Fruit fly (Drosophila melanogaster) whole organism, embryonic: Measurements from ENCODE around the gene CG1824.

Experiments
- ATbp ChIP-seq: fragments of 200-800 bp; sonication (Bioruptor generic); optimal IDR thresholded peaks from 2 replicates; lab custom pipeline; 2017; ENCODE audit warnings: missing biosample characterization, mild to moderate bottlenecking, missing genetic modification characterization, missing genetic modification reagents
- B-H2 ChIP-seq: fragments of 200-800 bp; sonication (Bioruptor generic); optimal IDR thresholded peaks from 2 replicates; lab custom pipeline; 2018; ENCODE audit warnings: missing biosample characterization, mild to moderate bottlenecking, missing genetic modification characterization
- CG11085 ChIP-seq: fragments of 200-800 bp; sonication (Bioruptor generic); IDR thresholded peaks from 2 replicates; pipeline ENCODE4 v1.3.6; 2022; ENCODE audit warnings: missing biosample characterization, missing genetic modification characterization
- CG11456 ChIP-seq: fragments of 200-800 bp; sonication (Bioruptor generic); IDR thresholded peaks from 3 replicates; pipeline ENCODE4 v1.3.6; 2022; ENCODE audit warnings: missing biosample characterization, missing genetic modification characterization
- CG13287 ChIP-seq: fragments of 200-800 bp; sonication (Bioruptor generic); IDR thresholded peaks from 2 replicates; pipeline ENCODE4 v1.3.6; 2022; ENCODE audit warnings: missing biosample characterization, missing genetic modification characterization; ENCODE audit not compliant: partially characterized antibody
- CG2678 ChIP-seq: fragments of 200-800 bp; sonication (Bioruptor generic); optimal IDR thresholded peaks from 3 replicates; lab custom pipeline; 2019; ENCODE audit warnings: missing biosample characterization, mild to moderate bottlenecking, missing genetic modification characterization, moderate library complexity
- CG33557 ChIP-seq: fragments of 200-800 bp; sonication (Bioruptor generic); optimal IDR thresholded peaks from 2 replicates; lab custom pipeline; 2019; ENCODE audit warnings: missing biosample characterization, mild to moderate bottlenecking, missing genetic modification characterization, moderate library complexity
- CG3847 ChIP-seq: fragments of 200-800 bp; sonication (Bioruptor generic); IDR thresholded peaks from 2 replicates; pipeline ENCODE4 v1.3.6; 2022; ENCODE audit warnings: missing biosample characterization, missing genetic modification characterization
- CG8924 ChIP-seq: fragments of 200-800 bp; optimal IDR thresholded peaks from 3 replicates; lab custom pipeline; 2019; ENCODE audit warnings: missing biosample characterization, mild to moderate bottlenecking, missing genetic modification characterization, moderate library complexity
- CG9797 ChIP-seq: fragments of 200-800 bp; sonication (Bioruptor generic); optimal IDR thresholded peaks from 3 replicates; lab custom pipeline; 2018; ENCODE audit warnings: missing biosample characterization, mild to moderate bottlenecking, missing genetic modification characterization
- CoRest ChIP-seq: fragments of 200-800 bp; sonication (Bioruptor generic); optimal IDR thresholded peaks from 3 replicates; lab custom pipeline; 2018; ENCODE audit warnings: missing biosample characterization, mild to moderate bottlenecking, missing genetic modification characterization, moderate library complexity
- D19A ChIP-seq: fragments of 200-800 bp; optimal IDR thresholded peaks from 3 replicates; lab custom pipeline; 2019; ENCODE audit warnings: missing biosample characterization, mild to moderate bottlenecking, missing genetic modification characterization, moderate library complexity
- Dref ChIP-seq: fragments of 200-800 bp; sonication (Bioruptor generic); IDR thresholded peaks from 2 replicates; pipeline ENCODE4 v1.3.6; 2022; ENCODE audit warnings: missing biosample characterization, missing genetic modification characterization
- Ets65A ChIP-seq: fragments of 200-800 bp; sonication (Bioruptor generic); peaks from one replicate; lab custom pipeline; 2016; ENCODE audit warnings: missing biosample characterization, missing genetic modification characterization
- Fer3 ChIP-seq: fragments of 200-800 bp; sonication (Bioruptor generic); optimal IDR thresholded peaks from 2 replicates; lab custom pipeline; 2018; ENCODE audit warnings: missing biosample characterization, mild to moderate bottlenecking, missing genetic modification characterization, moderate library complexity
- HmgD ChIP-seq: fragments of 200-800 bp; sonication (Bioruptor generic); optimal IDR thresholded peaks from 3 replicates; lab custom pipeline; 2016; ENCODE audit warnings: missing biosample characterization, missing genetic modification characterization
- Hr51 ChIP-seq, 2 experiments: fragments of 200-800 bp; sonication (Bioruptor generic); optimal IDR thresholded peaks; 2 replicates in 1 of 2; 3 replicates in 1 of 2; lab custom pipeline; 2016 to 2018; ENCODE audit warnings: missing biosample characterization in 2 of 2, missing genetic modification characterization in 2 of 2, mild to moderate bottlenecking in 1 of 2, moderate library complexity in 1 of 2
- MTF-1 ChIP-seq: fragments of 200-800 bp; sonication (Bioruptor generic); optimal IDR thresholded peaks from 2 replicates; lab custom pipeline; 2018; ENCODE audit warnings: missing biosample characterization, mild to moderate bottlenecking, missing genetic modification characterization, borderline replicate concordance
- Mad ChIP-seq: fragments of 200-800 bp; sonication (Bioruptor generic); optimal IDR thresholded peaks from 2 replicates; lab custom pipeline; 2016; ENCODE audit warnings: missing biosample characterization, missing genetic modification characterization
- Meics ChIP-seq: fragments of 200-800 bp; sonication (Bioruptor generic); optimal IDR thresholded peaks from 2 replicates; lab custom pipeline; 2017; ENCODE audit warnings: missing biosample characterization, mild to moderate bottlenecking, missing genetic modification characterization
- Nf-YC ChIP-seq: fragments of 200-800 bp; optimal IDR thresholded peaks from 3 replicates; lab custom pipeline; 2019; ENCODE audit warnings: missing biosample characterization, mild to moderate bottlenecking, missing genetic modification characterization, moderate library complexity
- Optix ChIP-seq: fragments of 200-800 bp; sonication (Bioruptor generic); IDR thresholded peaks from 3 replicates; pipeline ENCODE4 v1.3.6; 2022; ENCODE audit warnings: missing biosample characterization, missing genetic modification characterization
- PHDP ChIP-seq: fragments of 200-800 bp; sonication (Bioruptor generic); optimal IDR thresholded peaks from 3 replicates; lab custom pipeline; 2018; ENCODE audit warnings: missing biosample characterization, mild to moderate bottlenecking, missing genetic modification characterization, moderate library complexity
- Sin3A ChIP-seq: fragments of >200 bp; optimal IDR thresholded peaks from 2 replicates; lab custom pipeline; 2018
- Trl ChIP-seq, 3 experiments: fragments of >200 bp in 2 of 3; fragments of 200-800 bp in 1 of 3; sonication (Bioruptor generic) in 1 of 3; optimal IDR thresholded peaks; 2 replicates in 1 of 3; 3 replicates in 2 of 3; lab custom pipeline; 2016 to 2017; ENCODE audit warnings: missing biosample characterization in 1 of 3, missing genetic modification characterization in 1 of 3
- al ChIP-seq: fragments of 200-800 bp; sonication (Bioruptor generic); IDR thresholded peaks from 2 replicates; pipeline ENCODE4 v1.3.6; 2022; ENCODE audit warnings: missing biosample characterization, missing genetic modification characterization
- ase ChIP-seq: fragments of 200-800 bp; sonication (Bioruptor generic); IDR thresholded peaks from 3 replicates; pipeline ENCODE4 v1.3.6; 2022; ENCODE audit warnings: missing biosample characterization, missing genetic modification characterization
- ato ChIP-seq: fragments of 200-800 bp; sonication (Bioruptor generic); IDR thresholded peaks from 2 replicates; pipeline ENCODE4 v1.3.6; 2022; ENCODE audit warnings: missing biosample characterization, missing genetic modification characterization; ENCODE audit not compliant: partially characterized antibody
- bowl ChIP-seq: fragments of 200-800 bp; sonication (Bioruptor generic); IDR thresholded peaks from 2 replicates; pipeline ENCODE4 v1.3.6; 2022; ENCODE audit warnings: missing biosample characterization, missing genetic modification characterization
- bsh ChIP-seq, 2 experiments: fragments of 200-800 bp; sonication (Bioruptor generic); optimal IDR thresholded peaks; 2 replicates each; lab custom pipeline; 2017 to 2018; ENCODE audit warnings: mild to moderate bottlenecking in 2 of 2, missing biosample characterization in 2 of 2, missing genetic modification characterization in 2 of 2, moderate library complexity in 1 of 2
- fru ChIP-seq: fragments of >200 bp; optimal IDR thresholded peaks from 2 replicates; lab custom pipeline; 2017
- gcm ChIP-seq: fragments of 200-800 bp; sonication (Bioruptor generic); optimal IDR thresholded peaks from 2 replicates; lab custom pipeline; 2019; ENCODE audit warnings: missing biosample characterization, mild to moderate bottlenecking, missing genetic modification characterization, moderate library complexity
- gem ChIP-seq: fragments of 200-800 bp; sonication (Bioruptor generic); optimal IDR thresholded peaks from 2 replicates; lab custom pipeline; 2019; ENCODE audit warnings: missing biosample characterization, mild to moderate bottlenecking, missing genetic modification characterization, moderate library complexity
- ham ChIP-seq: fragments of 200-800 bp; sonication (Bioruptor generic); IDR thresholded peaks from 2 replicates; pipeline ENCODE4 v1.3.6; 2022; ENCODE audit warnings: missing biosample characterization, missing genetic modification characterization
- insv ChIP-seq, 2 experiments: fragments of 200-800 bp; sonication (Bioruptor generic); optimal IDR thresholded peaks; 3 replicates each; lab custom pipeline; 2016 to 2018; ENCODE audit warnings: missing biosample characterization in 2 of 2, missing genetic modification characterization in 2 of 2
- lilli ChIP-seq: fragments of 200-800 bp; sonication (Bioruptor generic); optimal IDR thresholded peaks from 3 replicates; lab custom pipeline; 2016; ENCODE audit warnings: missing biosample characterization, missing genetic modification characterization
- luna ChIP-seq: fragments of 200-800 bp; sonication (Bioruptor generic); optimal IDR thresholded peaks from 2 replicates; lab custom pipeline; 2016; ENCODE audit warnings: missing biosample characterization, missing genetic modification characterization
- mam ChIP-seq: fragments of 200-800 bp; sonication (Bioruptor generic); optimal IDR thresholded peaks from 3 replicates; lab custom pipeline; 2016; ENCODE audit warnings: missing biosample characterization, missing genetic modification characterization
- phol ChIP-seq: fragments of 200-800 bp; sonication (Bioruptor generic); optimal IDR thresholded peaks from 3 replicates; lab custom pipeline; 2018; ENCODE audit warnings: missing biosample characterization, mild to moderate bottlenecking, missing genetic modification characterization, moderate library complexity
- row ChIP-seq: fragments of 200-800 bp; sonication (Bioruptor generic); IDR thresholded peaks from 3 replicates; pipeline ENCODE4 v1.3.6; 2022; ENCODE audit warnings: missing biosample characterization, missing genetic modification characterization
- sc ChIP-seq, 3 experiments: fragments of >200 bp in 2 of 3; fragments of 200-800 bp in 1 of 3; sonication (Bioruptor generic) in 1 of 3; optimal IDR thresholded peaks; 2 replicates in 2 of 3; 3 replicates in 1 of 3; lab custom pipeline; 2017; ENCODE audit warnings: mild to moderate bottlenecking in 1 of 3, missing biosample characterization in 1 of 3, missing genetic modification characterization in 1 of 3, missing genetic modification reagents in 1 of 3
- scrt ChIP-seq: fragments of 200-800 bp; sonication (Bioruptor generic); optimal IDR thresholded peaks from 2 replicates; lab custom pipeline; 2018; ENCODE audit warnings: missing biosample characterization, mild to moderate bottlenecking, missing genetic modification characterization, moderate library complexity
- sima ChIP-seq: fragments of 200-800 bp; sonication (Bioruptor generic); optimal IDR thresholded peaks from 2 replicates; lab custom pipeline; 2016; ENCODE audit warnings: missing biosample characterization, missing genetic modification characterization
- sob ChIP-seq: fragments of 200-800 bp; sonication (Bioruptor generic); IDR thresholded peaks from 2 replicates; pipeline ENCODE4 v1.3.6; 2022; ENCODE audit warnings: missing biosample characterization, missing genetic modification characterization
- tna ChIP-seq: fragments of 200-800 bp; sonication (Bioruptor generic); IDR thresholded peaks from 2 replicates; pipeline ENCODE4 v1.3.6; 2022; ENCODE audit warnings: missing biosample characterization, missing genetic modification characterization; ENCODE audit not compliant: partially characterized antibody
- tup ChIP-seq: fragments of 200-800 bp; sonication (Bioruptor generic); optimal IDR thresholded peaks from 2 replicates; lab custom pipeline; 2016; ENCODE audit warnings: missing biosample characterization, mild to moderate bottlenecking, missing genetic modification characterization, moderate library complexity

Gene CG1824

DNA sequence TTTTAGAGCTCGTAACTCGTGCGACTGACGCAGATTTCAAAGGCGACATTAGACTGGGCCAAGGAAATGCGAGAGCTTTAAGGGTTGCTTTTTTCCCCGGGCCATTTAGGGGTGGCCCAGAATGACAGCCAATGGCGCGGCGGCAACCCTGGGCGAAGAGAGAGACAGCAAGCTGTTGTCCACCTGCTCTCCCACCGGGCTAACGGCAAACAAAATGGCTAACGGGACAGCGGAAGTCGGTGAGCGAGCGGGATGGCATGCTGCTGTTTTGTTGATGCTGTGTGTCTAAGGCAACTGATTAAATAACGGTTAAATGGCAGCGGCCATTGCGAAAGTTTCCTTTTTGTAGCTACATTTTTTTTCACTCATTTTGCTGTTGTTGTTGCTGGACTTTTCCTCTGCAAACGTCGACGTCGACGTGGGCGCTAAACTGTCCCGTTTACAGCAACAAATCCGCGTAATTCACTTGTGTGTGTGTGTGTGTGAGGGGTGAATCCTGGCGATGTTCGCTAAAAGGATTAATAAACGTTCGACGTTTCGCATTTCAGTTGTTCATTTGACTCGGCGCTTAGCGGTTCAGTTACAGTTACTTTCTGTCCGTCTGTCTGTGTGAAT lies 20.4 kb upstream of the CG1824 start, which contains the start of gene CG11085 (continued):
- TF ChIP-seq luna (no peak), Dref (no peak), phol (tag; lab: Kevin White, UChicago) (peak; percentile 45), Nf-YC (tag; lab: Kevin White, UChicago) (peak; percentile 97), sob (GFP tag; lab: Robert Waterston, UW) (0 out of 2 replicates have a peak, but pooled peaks have one; percentile 8), ase (0 out of 3 replicates have a peak, but pooled peaks have one; percentile 17)
- TF ChIP-seq, all 482 proteins: peak for 16

DNA sequence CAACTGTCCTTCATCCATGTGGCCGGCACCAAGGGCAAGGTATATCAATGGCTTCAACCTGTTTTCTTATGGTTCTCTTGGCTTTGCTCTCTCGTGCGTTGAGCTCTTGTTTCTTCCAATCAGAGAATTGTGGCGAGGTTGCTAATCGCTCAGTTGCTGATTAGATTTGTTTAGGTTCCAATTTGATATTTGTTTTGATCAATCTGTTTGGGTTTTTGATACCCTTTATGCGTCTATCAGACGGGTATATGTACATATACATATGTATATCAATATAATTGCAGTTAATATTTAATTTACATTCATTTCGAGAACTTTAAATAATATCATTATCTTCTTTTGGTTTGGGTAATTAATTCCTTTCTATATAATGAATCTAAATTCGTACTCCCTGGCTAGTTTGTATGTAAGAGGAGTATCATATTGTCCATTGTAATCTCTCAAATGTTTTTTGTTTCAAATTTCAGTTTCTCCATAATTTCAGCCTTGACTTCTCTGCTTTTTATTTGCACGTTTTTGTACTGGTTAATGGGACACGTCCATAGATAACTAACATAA lies 17.9 kb upstream of the CG1824 start:
- no peak for TF ChIP-seq CG3847 (GFP tag; lab: Robert Waterston, UW)
- TF ChIP-seq al (GFP tag; lab: Robert Waterston, UW) = 0 out of 2 replicates have a peak, but pooled peaks have one; percentile 6
- TF ChIP-seq ham = no peak
- no peak for TF ChIP-seq scrt (GFP tag; lab: Kevin White, UChicago)
- peak; percentile 21 for TF ChIP-seq D19A (tag; lab: Kevin White, UChicago)
- no peak for TF ChIP-seq Sin3A (lab: Kevin White, UChicago)
- no peak for TF ChIP-seq MTF-1 (GFP tag; lab: Kevin White, UChicago)
- no peak for TF ChIP-seq CG11456 (GFP tag; lab: Robert Waterston, UW)
- TF ChIP-seq B-H2 (GFP tag; lab: Kevin White, UChicago) = no peak
- TF ChIP-seq Hr51 (GFP tag; optimal IDR thresholded peaks at IDR 0.05; lab: Kevin White, UChicago) = peak in 1 of 2 experiments; percentile 20
- peak in 1 of 2 experiments; percentile 22 for TF ChIP-seq Trl (optimal IDR thresholded peaks at IDR 0.05; lab: Kevin White, UChicago)
- TF ChIP-seq Trl (GFP tag; optimal IDR thresholded peaks at IDR 0.05; lab: Kevin White, UChicago) = no peak
- peak; percentile 1 for TF ChIP-seq Fer3
- TF ChIP-seq lilli (GFP tag; lab: Kevin White, UChicago) = no peak
- no peak for TF ChIP-seq bsh (GFP tag; optimal IDR thresholded peaks at IDR 0.05; lab: Kevin White, UChicago)
- TF ChIP-seq CG11085 (GFP tag; lab: Robert Waterston, UW) = peak; percentile 38; the same call in 1 of the 2 replicates
- TF ChIP-seq bowl (GFP tag; lab: Robert Waterston, UW) = no peak
- TF ChIP-seq CG8924 (tag; lab: Kevin White, UChicago) = peak; percentile 23
- TF ChIP-seq sob (GFP tag; lab: Robert Waterston, UW) = no peak
- peak; percentile 35 for TF ChIP-seq CG2678 (tag; lab: Kevin White, UChicago)
- no peak for TF ChIP-seq gcm
- no peak for TF ChIP-seq fru (lab: Kevin White, UChicago)
- no peak for TF ChIP-seq ato (GFP tag; lab: Robert Waterston, UW)
- no peak for TF ChIP-seq ATbp (GFP tag; lab: Kevin White, UChicago)
- TF ChIP-seq row (GFP tag; lab: Robert Waterston, UW) = peak; percentile 51; the same call in 2 of the 3 replicates
- TF ChIP-seq Meics = peak; percentile 27
- TF ChIP-seq CG9797 (GFP tag; lab: Kevin White, UChicago) = no peak
- TF ChIP-seq Optix = no peak
- TF ChIP-seq CG33557 = no peak
- TF ChIP-seq mam (GFP tag; lab: Kevin White, UChicago) = no peak
- peak; percentile 42 for TF ChIP-seq gem
- no peak for TF ChIP-seq Ets65A (GFP tag; lab: Kevin White, UChicago)
- TF ChIP-seq sima (GFP tag; lab: Kevin White, UChicago) = no peak
- no peak for TF ChIP-seq Mad
- TF ChIP-seq insv (GFP tag; optimal IDR thresholded peaks at IDR 0.05; lab: Kevin White, UChicago) = peak; percentile 66 to 94
- TF ChIP-seq PHDP = peak; percentile 44
- no peak for TF ChIP-seq tup (GFP tag; lab: Kevin White, UChicago)
- no peak for TF ChIP-seq CoRest (tag; lab: Kevin White, UChicago)
- TF ChIP-seq sc (optimal IDR thresholded peaks at IDR 0.05; lab: Kevin White, UChicago) = no peak
- no peak for TF ChIP-seq sc (GFP tag; optimal IDR thresholded peaks at IDR 0.05; lab: Kevin White, UChicago)
- TF ChIP-seq Dref = no peak
- no peak for TF ChIP-seq HmgD
- TF ChIP-seq tna (GFP tag; lab: Robert Waterston, UW) = no peak
- no peak for TF ChIP-seq CG13287
